Fruit fly (Drosophila melanogaster) whole organism, embryonic: ENCODE results near the gene CG10581.

Source experiments
- Abd-B ChIP-seq: fragments of 200-800 bp; sonication (Bioruptor generic); optimal IDR thresholded peaks from 2 replicates; lab custom pipeline; 2018; ENCODE audit warnings: missing biosample characterization, mild to moderate bottlenecking, missing genetic modification characterization, moderate library complexity
- Aef1 ChIP-seq: fragments of 200-800 bp; sonication (Bioruptor generic); IDR thresholded peaks from 3 replicates; pipeline ENCODE4 v1.3.6; 2022; ENCODE audit warnings: missing biosample characterization, missing genetic modification characterization
- B-H2 ChIP-seq: fragments of 200-800 bp; sonication (Bioruptor generic); optimal IDR thresholded peaks from 2 replicates; lab custom pipeline; 2018; ENCODE audit warnings: missing biosample characterization, mild to moderate bottlenecking, missing genetic modification characterization
- CG10366 ChIP-seq: fragments of 200-800 bp; sonication (Bioruptor generic); IDR thresholded peaks from 2 replicates; pipeline ENCODE4 v1.3.6; 2022; ENCODE audit warnings: missing biosample characterization, missing genetic modification characterization
- CG1603 ChIP-seq: fragments of 200-800 bp; sonication (Bioruptor generic); optimal IDR thresholded peaks from 2 replicates; lab custom pipeline; 2019; ENCODE audit warnings: missing biosample characterization, mild to moderate bottlenecking, missing genetic modification characterization, moderate library complexity
- CG2678 ChIP-seq: fragments of 200-800 bp; sonication (Bioruptor generic); optimal IDR thresholded peaks from 3 replicates; lab custom pipeline; 2019; ENCODE audit warnings: missing biosample characterization, mild to moderate bottlenecking, missing genetic modification characterization, moderate library complexity
- CG31365 ChIP-seq: fragments of 200-800 bp; sonication (Bioruptor generic); optimal IDR thresholded peaks from 2 replicates; lab custom pipeline; 2018; ENCODE audit warnings: missing biosample characterization, mild to moderate bottlenecking, missing genetic modification characterization
- CG31441 ChIP-seq: fragments of 200-800 bp; sonication (Bioruptor generic); IDR thresholded peaks from 2 replicates; pipeline ENCODE4 v1.3.6; 2022; ENCODE audit warnings: missing biosample characterization, missing genetic modification characterization
- CG33213 ChIP-seq: fragments of 200-800 bp; sonication (Bioruptor generic); optimal IDR thresholded peaks from 3 replicates; lab custom pipeline; 2016; ENCODE audit warnings: missing biosample characterization, missing genetic modification characterization
- CG6654 ChIP-seq: fragments of 200-800 bp; sonication (Bioruptor generic); optimal IDR thresholded peaks from 2 replicates; lab custom pipeline; 2017; ENCODE audit warnings: missing biosample characterization, mild to moderate bottlenecking, missing genetic modification characterization
- CG7271 ChIP-seq: fragments of 200-800 bp; sonication (Bioruptor generic); optimal IDR thresholded peaks from 2 replicates; lab custom pipeline; 2018; ENCODE audit warnings: missing biosample characterization, mild to moderate bottlenecking, missing genetic modification characterization, moderate library complexity
- CG7357 ChIP-seq: fragments of 200-800 bp; sonication (Bioruptor generic); IDR thresholded peaks from 3 replicates; pipeline ENCODE4 v1.3.6; 2022; ENCODE audit warnings: missing biosample characterization, missing genetic modification characterization
- CG7556 ChIP-seq: fragments of 200-800 bp; sonication (Bioruptor generic); optimal IDR thresholded peaks from 2 replicates; lab custom pipeline; 2017; ENCODE audit warnings: missing biosample characterization, mild to moderate bottlenecking, missing genetic modification characterization
- CG8359 ChIP-seq: fragments of 200-800 bp; sonication (Bioruptor generic); optimal IDR thresholded peaks from 2 replicates; lab custom pipeline; 2017; ENCODE audit warnings: missing biosample characterization, mild to moderate bottlenecking, missing genetic modification characterization, borderline replicate concordance
- CG8765 ChIP-seq: fragments of 200-800 bp; sonication (Bioruptor generic); IDR thresholded peaks from 2 replicates; pipeline ENCODE4 v1.3.6; 2022; ENCODE audit warnings: missing biosample characterization, missing genetic modification characterization
- D19A ChIP-seq: fragments of 200-800 bp; optimal IDR thresholded peaks from 3 replicates; lab custom pipeline; 2019; ENCODE audit warnings: missing biosample characterization, mild to moderate bottlenecking, missing genetic modification characterization, moderate library complexity
- Doc2 ChIP-seq: fragments of 200-800 bp; sonication (Bioruptor generic); IDR thresholded peaks from 2 replicates; pipeline ENCODE4 v1.3.6; 2022; ENCODE audit warnings: missing biosample characterization, missing genetic modification characterization
- Ets97D ChIP-seq: fragments of 200-800 bp; sonication (Bioruptor generic); optimal IDR thresholded peaks from 3 replicates; lab custom pipeline; 2016; ENCODE audit warnings: missing biosample characterization, missing genetic modification characterization
- Gug ChIP-seq: fragments of 200-800 bp; sonication (Bioruptor generic); IDR thresholded peaks from 4 replicates; pipeline ENCODE4 v1.3.6; 2022; ENCODE audit warnings: missing biosample characterization, missing genetic modification characterization
- Kr ChIP-seq: fragments of 200-800 bp; sonication (Bioruptor generic); optimal IDR thresholded peaks from 2 replicates; lab custom pipeline; 2017; ENCODE audit warnings: missing biosample characterization, mild to moderate bottlenecking, missing genetic modification characterization
- Lim3 ChIP-seq: fragments of 200-800 bp; sonication (Bioruptor generic); IDR thresholded peaks from 2 replicates; pipeline ENCODE4 v1.3.6; 2022; ENCODE audit warnings: missing biosample characterization, missing genetic modification characterization
- MTF-1 ChIP-seq: fragments of 200-800 bp; sonication (Bioruptor generic); optimal IDR thresholded peaks from 2 replicates; lab custom pipeline; 2018; ENCODE audit warnings: missing biosample characterization, mild to moderate bottlenecking, missing genetic modification characterization, borderline replicate concordance
- Mrtf ChIP-seq: fragments of 200-800 bp; sonication (Bioruptor generic); IDR thresholded peaks from 3 replicates; pipeline ENCODE4 v1.3.6; 2022; ENCODE audit warnings: missing biosample characterization, missing genetic modification characterization
- Rx ChIP-seq: fragments of 200-800 bp; sonication (Bioruptor generic); IDR thresholded peaks from 2 replicates; pipeline ENCODE4 v1.3.6; 2022; ENCODE audit warnings: missing biosample characterization, missing genetic modification characterization
- Sox102F ChIP-seq: fragments of 200-800 bp; sonication (Bioruptor generic); optimal IDR thresholded peaks from 2 replicates; lab custom pipeline; 2018; ENCODE audit warnings: missing biosample characterization, mild to moderate bottlenecking, missing genetic modification characterization, moderate library complexity
- ab ChIP-seq: fragments of 200-800 bp; sonication (Bioruptor generic); optimal IDR thresholded peaks from 2 replicates; lab custom pipeline; 2016; ENCODE audit warnings: missing biosample characterization, missing genetic modification characterization
- ac ChIP-seq: fragments of 200-800 bp; sonication (Bioruptor generic); optimal IDR thresholded peaks from 3 replicates; lab custom pipeline; 2017; ENCODE audit warnings: missing biosample characterization, mild to moderate bottlenecking, missing genetic modification characterization
- aop ChIP-seq: fragments of 200-800 bp; sonication (Bioruptor generic); IDR thresholded peaks from 2 replicates; pipeline ENCODE4 v1.3.6; 2022; ENCODE audit warnings: missing biosample characterization, missing genetic modification characterization
- chm ChIP-seq: fragments of 200-800 bp; sonication (Bioruptor generic); IDR thresholded peaks from 2 replicates; pipeline ENCODE4 v1.3.6; 2022; ENCODE audit warnings: missing biosample characterization, missing genetic modification characterization
- da ChIP-seq: fragments of 200-800 bp; sonication (Bioruptor generic); optimal IDR thresholded peaks from 2 replicates; lab custom pipeline; 2016; ENCODE audit warnings: missing biosample characterization, missing genetic modification characterization
- dimm ChIP-seq: fragments of 200-800 bp; sonication (Bioruptor generic); IDR thresholded peaks from 2 replicates; pipeline ENCODE4 v1.3.6; 2022; ENCODE audit warnings: missing biosample characterization, missing genetic modification characterization
- esg ChIP-seq: fragments of 200-800 bp; sonication (Bioruptor generic); conservative IDR thresholded peaks from 2 replicates; pipeline ENCODE4 v1.3.6; 2022; ENCODE audit warnings: missing biosample characterization, missing genetic modification characterization
- ewg ChIP-seq: fragments of 200-800 bp; sonication (Bioruptor generic); optimal IDR thresholded peaks from 3 replicates; lab custom pipeline; 2017; ENCODE audit warnings: mild to moderate bottlenecking, missing biosample characterization, missing genetic modification reagents, missing genetic modification characterization
- fd102C ChIP-seq: fragments of 200-800 bp; sonication (Bioruptor generic); optimal IDR thresholded peaks from 2 replicates; lab custom pipeline; 2018; ENCODE audit warnings: missing biosample characterization, mild to moderate bottlenecking, missing genetic modification characterization, moderate library complexity
- fru ChIP-seq: fragments of >200 bp; optimal IDR thresholded peaks from 2 replicates; lab custom pipeline; 2017
- gfzf ChIP-seq: fragments of 200-800 bp; sonication (Bioruptor generic); optimal IDR thresholded peaks from 2 replicates; lab custom pipeline; 2016; ENCODE audit warnings: missing biosample characterization, mild to moderate bottlenecking, missing genetic modification characterization, moderate library complexity
- gt ChIP-seq: fragments of 200-800 bp; sonication (Bioruptor generic); IDR thresholded peaks from 2 replicates; pipeline ENCODE4 v1.3.6; 2022; ENCODE audit warnings: missing biosample characterization, missing genetic modification characterization
- her ChIP-seq: fragments of 200-800 bp; sonication (Bioruptor generic); optimal IDR thresholded peaks from 2 replicates; lab custom pipeline; 2016; ENCODE audit warnings: missing biosample characterization, missing genetic modification characterization
- ind ChIP-seq: fragments of 200-800 bp; sonication (Bioruptor generic); optimal IDR thresholded peaks from 3 replicates; lab custom pipeline; 2016; ENCODE audit warnings: missing biosample characterization, missing genetic modification characterization
- kah ChIP-seq: fragments of 200-800 bp; sonication (Bioruptor generic); optimal IDR thresholded peaks from 2 replicates; lab custom pipeline; 2018; ENCODE audit warnings: missing biosample characterization, mild to moderate bottlenecking, missing genetic modification characterization
- maf-S ChIP-seq: fragments of 200-800 bp; sonication (Bioruptor generic); optimal IDR thresholded peaks from 2 replicates; lab custom pipeline; 2016; ENCODE audit warnings: missing biosample characterization, missing genetic modification characterization
- nerfin-1 ChIP-seq: fragments of 200-800 bp; sonication (Bioruptor generic); optimal IDR thresholded peaks from 3 replicates; lab custom pipeline; 2019; ENCODE audit warnings: missing biosample characterization, mild to moderate bottlenecking, missing genetic modification characterization, moderate library complexity
- scrt ChIP-seq: fragments of 200-800 bp; sonication (Bioruptor generic); optimal IDR thresholded peaks from 2 replicates; lab custom pipeline; 2018; ENCODE audit warnings: missing biosample characterization, mild to moderate bottlenecking, missing genetic modification characterization, moderate library complexity
- seq ChIP-seq: fragments of 200-800 bp; sonication (Bioruptor generic); IDR thresholded peaks from 2 replicates; pipeline ENCODE4 v1.3.6; 2022; ENCODE audit warnings: missing biosample characterization, missing genetic modification characterization
- slbo ChIP-seq: fragments of 200-800 bp; sonication (Bioruptor generic); IDR thresholded peaks from 2 replicates; pipeline ENCODE4 v1.3.6; 2022; ENCODE audit warnings: missing biosample characterization, missing genetic modification characterization
- sna ChIP-seq: fragments of 200-800 bp; sonication (Bioruptor generic); IDR thresholded peaks from 2 replicates; pipeline ENCODE4 v1.3.6; 2022; ENCODE audit warnings: missing biosample characterization, missing genetic modification characterization; ENCODE audit not compliant: partially characterized antibody
- stwl ChIP-seq: fragments of 200-800 bp; sonication (Bioruptor generic); optimal IDR thresholded peaks from 3 replicates; lab custom pipeline; 2018; ENCODE audit warnings: missing biosample characterization, mild to moderate bottlenecking, missing genetic modification characterization, moderate library complexity
- ttk ChIP-seq: fragments of 200-800 bp; sonication (Bioruptor generic); IDR thresholded peaks from 2 replicates; pipeline ENCODE4 v2.1.2; 2022; ENCODE audit warnings: missing biosample characterization, missing genetic modification characterization
- vnd ChIP-seq: fragments of 200-800 bp; sonication (Bioruptor generic); IDR thresholded peaks from 3 replicates; pipeline ENCODE4 v1.3.6; 2022; ENCODE audit warnings: missing biosample characterization, missing genetic modification characterization; ENCODE audit not compliant: partially characterized antibody
- zfh2 ChIP-seq: fragments of 200-800 bp; sonication (Bioruptor generic); optimal IDR thresholded peaks from 2 replicates; lab custom pipeline; 2016; ENCODE audit warnings: missing biosample characterization, missing genetic modification characterization

The CG10581 gene

DNA sequence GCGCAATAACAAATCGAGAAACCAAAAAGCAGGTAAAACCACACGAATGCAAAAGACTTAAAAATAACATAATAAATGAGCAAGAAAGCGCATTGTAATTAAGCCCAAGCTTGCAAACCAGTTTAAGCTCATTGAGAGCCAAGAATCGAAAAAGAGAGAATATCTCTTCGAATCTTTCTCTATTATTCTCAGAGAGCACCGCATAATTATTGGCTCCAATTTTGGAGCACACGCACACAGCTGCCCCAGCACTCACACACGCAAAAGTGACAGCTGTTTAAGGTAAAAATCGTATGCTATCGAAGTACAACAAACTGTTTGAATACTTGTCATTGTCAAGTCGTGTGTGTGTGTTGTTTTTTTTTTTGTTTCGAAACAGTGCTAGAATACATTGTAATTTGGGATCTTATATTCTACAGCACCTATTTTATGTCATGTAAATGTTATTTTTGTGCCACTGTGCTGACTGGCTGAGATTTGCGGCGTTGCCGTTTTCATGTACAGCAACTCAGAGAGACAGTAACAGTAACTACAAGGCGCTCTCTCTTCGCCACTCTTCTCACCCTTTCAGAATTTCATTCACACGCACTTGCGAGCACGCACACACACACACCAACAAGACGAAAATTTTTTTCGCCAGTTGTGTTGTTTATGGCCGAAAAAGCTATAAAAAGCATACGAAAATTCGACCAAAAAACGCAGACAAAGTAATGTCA is 24.4 kb downstream of the CG10581 start (continued):
- TF ChIP-seq CG7357 (GFP tag; lab: Robert Waterston, UW) (peak; percentile 34; the same call in 1 of the 3 replicates), Mrtf (GFP tag; lab: Robert Waterston, UW) (no peak), Ets97D (GFP tag; lab: Kevin White, UChicago) (no peak), dimm (GFP tag; lab: Robert Waterston, UW) (no peak), ewg (peak; percentile 16), B-H2 (no peak), esg (GFP tag; lab: Robert Waterston, UW) (peak; percentile 42), CG10366 (GFP tag; lab: Robert Waterston, UW) (peak; percentile 69), ind (peak; percentile 44), nerfin-1 (peak; percentile 29), ttk (GFP tag; lab: Robert Waterston, UW) (peak; percentile 40), CG1603 (tag; lab: Kevin White, UChicago) (peak; percentile 17), Lim3 (GFP tag; lab: Robert Waterston, UW) (no peak), CG33213 (GFP tag; lab: Kevin White, UChicago) (peak; percentile 20), fd102C (GFP tag; lab: Kevin White, UChicago) (no peak), CG31365 (tag; lab: Kevin White, UChicago) (no peak), da (no peak), fru (lab: Kevin White, UChicago) (no peak), Rx (GFP tag; lab: Robert Waterston, UW) (peak; percentile 52; the same call in 1 of the 2 replicates), CG8765 (0 out of 2 replicates have a peak, but pooled peaks have one; percentile 6), gfzf (GFP tag; lab: Kevin White, UChicago) (no peak), Aef1 (GFP tag; lab: Robert Waterston, UW) (peak; percentile 55), D19A (tag; lab: Kevin White, UChicago) (peak; percentile 7), Kr (GFP tag; lab: Kevin White, UChicago) (no peak), her (GFP tag; lab: Kevin White, UChicago) (peak; percentile 49), gt (GFP tag; lab: Robert Waterston, UW) (no peak), CG7271 (tag; lab: Kevin White, UChicago) (no peak), sna (GFP tag; lab: Robert Waterston, UW) (no peak), CG2678 (tag; lab: Kevin White, UChicago) (peak; percentile 41), CG31441 (no peak; the same call in 1 of the 2 replicates), CG7556 (GFP tag; lab: Kevin White, UChicago) (peak; percentile 46), slbo (peak; percentile 70), Sox102F (GFP tag; lab: Kevin White, UChicago) (peak; percentile 66), Abd-B (GFP tag; lab: Kevin White, UChicago) (no peak), MTF-1 (GFP tag; lab: Kevin White, UChicago) (no peak), Doc2 (GFP tag; lab: Robert Waterston, UW) (no peak), aop (GFP tag; lab: Robert Waterston, UW) (no peak), chm (GFP tag; lab: Robert Waterston, UW) (no peak), ab (GFP tag; lab: Kevin White, UChicago) (no peak), zfh2 (GFP tag; lab: Kevin White, UChicago) (peak; percentile 11), vnd (GFP tag; lab: Robert Waterston, UW) (no peak), maf-S (GFP tag; lab: Kevin White, UChicago) (peak; percentile 62), CG6654 (GFP tag; lab: Kevin White, UChicago) (no peak), stwl (tag; lab: Kevin White, UChicago) (no peak), ac (GFP tag; lab: Kevin White, UChicago) (no peak), seq (GFP tag; lab: Robert Waterston, UW) (peak; percentile 66; the same call in 1 of the 2 replicates), CG8359 (GFP tag; lab: Kevin White, UChicago) (no peak), scrt (GFP tag; lab: Kevin White, UChicago) (peak; percentile 22), kah (GFP tag; lab: Kevin White, UChicago) (peak; percentile 47), Gug (GFP tag; lab: Robert Waterston, UW) (peak; percentile 38; the same call in 1 of the 4 replicates)
